Fruit fly (Drosophila melanogaster): ENCODE results near the gene Nxf3.

DNA sequence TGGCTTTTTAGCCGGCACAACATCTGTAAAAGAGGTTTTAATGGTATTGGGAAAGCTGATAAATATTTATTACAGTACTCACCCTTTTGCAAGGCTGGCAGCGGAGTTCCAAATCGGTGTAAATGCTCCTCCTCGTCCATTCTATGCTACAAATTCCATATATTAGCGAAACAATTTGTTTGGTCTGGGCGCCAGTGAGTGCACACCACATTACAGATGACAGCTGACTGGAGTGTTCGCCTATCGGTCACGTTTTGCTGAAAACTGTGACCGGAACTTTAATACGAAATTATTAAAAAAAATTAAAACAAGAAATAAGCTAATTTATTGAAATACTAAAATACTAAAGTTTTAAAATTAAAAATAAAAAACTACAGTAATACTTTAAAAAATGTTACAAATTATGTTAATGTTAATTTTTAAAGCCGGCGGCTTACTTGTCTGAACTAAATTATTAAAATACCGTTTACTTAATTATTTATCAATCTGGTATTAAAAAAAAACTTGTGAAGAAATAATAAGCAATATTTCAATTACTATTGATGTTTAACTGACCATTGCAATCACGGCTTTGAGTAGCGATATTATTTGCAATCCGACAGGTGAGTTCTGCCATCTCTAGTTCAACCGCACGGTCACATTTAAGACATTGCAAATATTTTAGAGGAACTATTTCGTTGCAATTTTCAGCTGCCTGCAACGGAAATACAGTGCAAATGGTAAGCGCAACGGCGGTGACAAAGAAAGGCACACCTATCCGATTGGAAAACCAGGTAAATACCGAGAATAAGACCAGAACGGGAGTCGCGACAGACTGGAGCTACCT, 36.0 kb upstream of the Nxf3 start, which contains the start of the genes CG8833 and DCTN1-p150:
- TF ChIP-seq CG16779 (tag; optimal IDR thresholded peaks at IDR 0.05) (no peak), Hr38 (GFP tag; optimal IDR thresholded peaks at IDR 0.05) (no peak), CG6854 (GFP tag; optimal IDR thresholded peaks at IDR 0.05) (no peak), CG6792 (GFP tag; optimal IDR thresholded peaks at IDR 0.05) (no peak), CG9139 (GFP tag; optimal IDR thresholded peaks at IDR 0.05) (no peak)
